Worm (Caenorhabditis elegans): ENCODE measurements around the gene srx-80.

- TF ChIP-seq lsy-2 (tag; optimal IDR thresholded peaks at IDR 0.05) (no peak), snpc-4 (tag; optimal IDR thresholded peaks at IDR 0.05) (no peak), unc-62 (GFP tag; optimal IDR thresholded peaks at IDR 0.05) (no peak), pha-4 (tag; optimal IDR thresholded peaks at IDR 0.05) (no peak), nhr-28 (tag; optimal IDR thresholded peaks at IDR 0.05) (no peak), unc-120 (tag; optimal IDR thresholded peaks at IDR 0.05; ENCODE audit: poor library complexity, severe bottlenecking) (no peak), tbx-8 (GFP tag; optimal IDR thresholded peaks at IDR 0.05) (no peak), blmp-1 (tag; optimal IDR thresholded peaks at IDR 0.05) (no peak), lin-13 (tag; optimal IDR thresholded peaks at IDR 0.05) (no peak), mab-5 (tag; optimal IDR thresholded peaks at IDR 0.05) (no peak), ham-2 (GFP tag; optimal IDR thresholded peaks at IDR 0.05) (no peak), nhr-237 (tag; optimal IDR thresholded peaks at IDR 0.05) (no peak), mep-1 (tag; optimal IDR thresholded peaks at IDR 0.05) (no peak), mls-2 (tag; optimal IDR thresholded peaks at IDR 0.05) (no peak)
Observed at ce11 chrV:11614805-11615497, 21.4 kb downstream of the srx-80 start.
